Worm (Caenorhabditis elegans) whole organism, L4/young adult: ENCODE measurements around the gene F37B12.1.

Experiments
- W03F9.2 ChIP-seq: fragments of 150-350 bp; optimal IDR thresholded peaks from 2 replicates; lab custom pipeline; 2014; ENCODE audit warnings: missing biosample characterization, missing genetic modification characterization
- him-1 ChIP-seq: sonication (generic microtip); optimal IDR thresholded peaks from 2 replicates; lab custom pipeline; 2016; ENCODE audit warnings: missing genotype, missing genetic modification reagents, missing genetic modification characterization, missing compliant biosample characterization

DNA sequence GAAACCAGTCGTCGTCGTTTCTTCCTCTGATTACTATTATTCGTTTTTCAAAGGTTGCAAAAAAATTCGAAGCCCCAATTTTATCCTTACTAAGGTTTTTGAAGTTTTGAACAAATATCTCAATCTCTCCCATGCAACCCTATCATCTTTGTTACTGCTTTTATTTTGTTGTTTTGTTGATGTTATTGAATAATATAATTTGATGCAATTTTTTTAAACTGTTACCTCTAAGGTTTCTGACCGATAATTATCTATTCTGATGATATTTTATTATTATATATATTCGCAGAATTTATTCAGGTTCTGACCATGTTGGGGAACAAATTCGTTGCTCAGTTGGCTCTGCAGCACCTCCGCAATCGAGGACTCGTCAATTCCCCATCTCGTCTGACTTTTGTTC lies 33.0 kb downstream of the F37B12.1 start, which contains the start of gene ndub-2:
- TF ChIP-seq him-1 (tag; lab: Kevin White, UChicago) (no peak), W03F9.2 (tag; lab: Kevin White, UChicago) (no peak)
